Fruit fly (Drosophila melanogaster) whole organism, embryonic: ENCODE measurements around the gene His3.3A.

Experiments used
- Aef1 ChIP-seq: fragments of 200-800 bp; sonication (Bioruptor generic); IDR thresholded peaks from 3 replicates; pipeline ENCODE4 v1.3.6; 2022; ENCODE audit warnings: missing biosample characterization, missing genetic modification characterization
- CG10209 ChIP-seq: fragments of 200-800 bp; sonication (Bioruptor generic); optimal IDR thresholded peaks from 3 replicates; lab custom pipeline; 2017; ENCODE audit warnings: missing biosample characterization, mild to moderate bottlenecking, missing genetic modification characterization, missing genetic modification reagents
- CG10462 ChIP-seq: fragments of 200-800 bp; sonication (Bioruptor generic); optimal IDR thresholded peaks from 2 replicates; lab custom pipeline; 2016; ENCODE audit warnings: missing biosample characterization, missing genetic modification characterization
- CG10654 ChIP-seq: fragments of 200-800 bp; sonication (Bioruptor generic); optimal IDR thresholded peaks from 2 replicates; lab custom pipeline; 2016; ENCODE audit warnings: missing biosample characterization, missing genetic modification characterization
- CG12071 ChIP-seq: fragments of 200-800 bp; sonication (Bioruptor generic); optimal IDR thresholded peaks from 3 replicates; lab custom pipeline; 2018; ENCODE audit warnings: missing biosample characterization, mild to moderate bottlenecking, missing genetic modification characterization
- CG12942 ChIP-seq: fragments of 200-800 bp; sonication (Bioruptor generic); optimal IDR thresholded peaks from 3 replicates; lab custom pipeline; 2016; ENCODE audit warnings: missing biosample characterization, missing genetic modification characterization
- CG13296 ChIP-seq: fragments of 200-800 bp; sonication (Bioruptor generic); optimal IDR thresholded peaks from 3 replicates; lab custom pipeline; 2018; ENCODE audit warnings: missing biosample characterization, mild to moderate bottlenecking, missing genetic modification characterization
- CG13894 ChIP-seq: fragments of 200-800 bp; sonication (Bioruptor generic); optimal IDR thresholded peaks from 3 replicates; lab custom pipeline; 2018; ENCODE audit warnings: missing biosample characterization, mild to moderate bottlenecking, missing genetic modification characterization, moderate library complexity
- CG14014 ChIP-seq: fragments of 200-800 bp; sonication (Bioruptor generic); IDR thresholded peaks from 2 replicates; pipeline ENCODE4 v1.3.6; 2022; ENCODE audit warnings: missing biosample characterization, missing genetic modification characterization
- CG14965 ChIP-seq: fragments of 200-800 bp; sonication (Bioruptor generic); optimal IDR thresholded peaks from 2 replicates; lab custom pipeline; 2016; ENCODE audit warnings: missing biosample characterization, missing genetic modification characterization, borderline replicate concordance
- CG15479 ChIP-seq: fragments of 200-800 bp; sonication (Bioruptor generic); optimal IDR thresholded peaks from 3 replicates; lab custom pipeline; 2019; ENCODE audit warnings: missing biosample characterization, mild to moderate bottlenecking, missing genetic modification characterization, moderate library complexity
- CG1647 ChIP-seq: fragments of 200-800 bp; sonication (Bioruptor generic); optimal IDR thresholded peaks from 3 replicates; lab custom pipeline; 2016; ENCODE audit warnings: missing biosample characterization, missing genetic modification characterization
- CG17802 ChIP-seq: fragments of 200-800 bp; sonication (Bioruptor generic); optimal IDR thresholded peaks from 2 replicates; lab custom pipeline; 2018; ENCODE audit warnings: missing biosample characterization, mild to moderate bottlenecking, missing genetic modification characterization, moderate library complexity
- CG18476 ChIP-seq: fragments of 200-800 bp; sonication (Bioruptor generic); optimal IDR thresholded peaks from 2 replicates; lab custom pipeline; 2016; ENCODE audit warnings: missing biosample characterization, mild to moderate bottlenecking, missing genetic modification characterization
- CG2116 ChIP-seq: fragments of 200-800 bp; sonication (Bioruptor generic); optimal IDR thresholded peaks from 3 replicates; lab custom pipeline; 2018; ENCODE audit warnings: missing biosample characterization, mild to moderate bottlenecking, missing genetic modification characterization
- CG30020 ChIP-seq: fragments of 200-800 bp; optimal IDR thresholded peaks from 2 replicates; lab custom pipeline; 2019; ENCODE audit warnings: missing biosample characterization, mild to moderate bottlenecking, missing genetic modification characterization, moderate library complexity
- CG3281 ChIP-seq: fragments of 200-800 bp; sonication (Bioruptor generic); optimal IDR thresholded peaks from 3 replicates; lab custom pipeline; 2017; ENCODE audit warnings: missing biosample characterization, mild to moderate bottlenecking, missing genetic modification characterization
- CG4820 ChIP-seq: fragments of 200-800 bp; sonication (Bioruptor generic); optimal IDR thresholded peaks from 3 replicates; lab custom pipeline; 2016; ENCODE audit warnings: missing biosample characterization, missing genetic modification characterization
- CG5953 ChIP-seq: fragments of 200-800 bp; sonication (Bioruptor generic); IDR thresholded peaks from 2 replicates; pipeline ENCODE4 v1.3.6; 2022; ENCODE audit warnings: missing biosample characterization, missing genetic modification characterization
- CG7786 ChIP-seq: fragments of 200-800 bp; sonication (Bioruptor generic); optimal IDR thresholded peaks from 2 replicates; lab custom pipeline; 2016; ENCODE audit warnings: missing biosample characterization, missing genetic modification characterization
- CG8924 ChIP-seq: fragments of 200-800 bp; optimal IDR thresholded peaks from 3 replicates; lab custom pipeline; 2019; ENCODE audit warnings: missing biosample characterization, mild to moderate bottlenecking, missing genetic modification characterization, moderate library complexity
- Dfd ChIP-seq, 2 experiments: fragments of >200 bp; optimal IDR thresholded peaks; 2 replicates each; lab custom pipeline; 2017; ENCODE audit warnings: missing biosample characterization in 2 of 2, missing genetic modification characterization in 2 of 2
- Doc3 ChIP-seq: fragments of 200-800 bp; sonication (Bioruptor generic); IDR thresholded peaks from 3 replicates; pipeline ENCODE4 v1.3.6; 2022; ENCODE audit warnings: missing biosample characterization, missing genetic modification characterization; ENCODE audit not compliant: partially characterized antibody
- Gug ChIP-seq: fragments of 200-800 bp; sonication (Bioruptor generic); IDR thresholded peaks from 4 replicates; pipeline ENCODE4 v1.3.6; 2022; ENCODE audit warnings: missing biosample characterization, missing genetic modification characterization
- H15 ChIP-seq: fragments of 200-800 bp; sonication (Bioruptor generic); IDR thresholded peaks from 3 replicates; pipeline ENCODE4 v1.3.6; 2022; ENCODE audit warnings: missing biosample characterization, missing genetic modification characterization
- HLH3B ChIP-seq: fragments of 200-800 bp; sonication (Bioruptor generic); IDR thresholded peaks from 2 replicates; pipeline ENCODE4 v1.3.6; 2022; ENCODE audit warnings: missing biosample characterization, missing genetic modification characterization
- Jarid2 ChIP-seq: fragments of 200-800 bp; sonication (Bioruptor generic); optimal IDR thresholded peaks from 3 replicates; lab custom pipeline; 2017; ENCODE audit warnings: mild to moderate bottlenecking, missing biosample characterization, missing genetic modification reagents, missing genetic modification characterization
- Lim3 ChIP-seq: fragments of 200-800 bp; sonication (Bioruptor generic); IDR thresholded peaks from 2 replicates; pipeline ENCODE4 v1.3.6; 2022; ENCODE audit warnings: missing biosample characterization, missing genetic modification characterization
- NK7.1 ChIP-seq: fragments of 200-800 bp; sonication (Bioruptor generic); optimal IDR thresholded peaks from 3 replicates; lab custom pipeline; 2016; ENCODE audit warnings: missing biosample characterization, missing genetic modification characterization
- Sox102F ChIP-seq: fragments of 200-800 bp; sonication (Bioruptor generic); optimal IDR thresholded peaks from 2 replicates; lab custom pipeline; 2018; ENCODE audit warnings: missing biosample characterization, mild to moderate bottlenecking, missing genetic modification characterization, moderate library complexity
- Stat92E ChIP-seq, 3 experiments: fragments of >200 bp in 2 of 3; fragments of 200-800 bp in 1 of 3; sonication (Bioruptor generic) in 1 of 3; optimal IDR thresholded peaks; 2 replicates each; lab custom pipeline; 2017 to 2019; ENCODE audit warnings: missing biosample characterization in 3 of 3, missing genetic modification characterization in 3 of 3, mild to moderate bottlenecking in 1 of 3, moderate library complexity in 1 of 3
- Tbp ChIP-seq: fragments of >200 bp; optimal IDR thresholded peaks from 2 replicates; lab custom pipeline; 2018; ENCODE audit warnings: missing biosample characterization, missing genetic modification characterization
- Usf ChIP-seq: fragments of 200-800 bp; sonication (Bioruptor generic); optimal IDR thresholded peaks from 2 replicates; lab custom pipeline; 2017; ENCODE audit warnings: missing genotype, missing biosample characterization, missing genetic modification characterization
- cg ChIP-seq: fragments of 200-800 bp; sonication (Bioruptor generic); optimal IDR thresholded peaks from 3 replicates; lab custom pipeline; 2019; ENCODE audit warnings: missing biosample characterization, mild to moderate bottlenecking, missing genetic modification characterization, moderate library complexity
- crc ChIP-seq: fragments of 200-800 bp; sonication (Bioruptor generic); optimal IDR thresholded peaks from 2 replicates; lab custom pipeline; 2016; ENCODE audit warnings: missing biosample characterization, missing genetic modification characterization
- danr ChIP-seq: fragments of 200-800 bp; sonication (Bioruptor generic); IDR thresholded peaks from 2 replicates; pipeline ENCODE4 v1.3.6; 2022; ENCODE audit warnings: missing biosample characterization, missing genetic modification characterization
- fd3F ChIP-seq: fragments of 200-800 bp; sonication (Bioruptor generic); optimal IDR thresholded peaks from 2 replicates; lab custom pipeline; 2018; ENCODE audit warnings: missing biosample characterization, mild to moderate bottlenecking, missing genetic modification characterization, moderate library complexity
- ham ChIP-seq: fragments of 200-800 bp; sonication (Bioruptor generic); IDR thresholded peaks from 2 replicates; pipeline ENCODE4 v1.3.6; 2022; ENCODE audit warnings: missing biosample characterization, missing genetic modification characterization
- ind ChIP-seq: fragments of 200-800 bp; sonication (Bioruptor generic); optimal IDR thresholded peaks from 3 replicates; lab custom pipeline; 2016; ENCODE audit warnings: missing biosample characterization, missing genetic modification characterization
- kah ChIP-seq: fragments of 200-800 bp; sonication (Bioruptor generic); optimal IDR thresholded peaks from 2 replicates; lab custom pipeline; 2018; ENCODE audit warnings: missing biosample characterization, mild to moderate bottlenecking, missing genetic modification characterization
- ken ChIP-seq: fragments of 200-800 bp; sonication (Bioruptor generic); IDR thresholded peaks from 3 replicates; pipeline ENCODE4 v1.3.6; 2022; ENCODE audit warnings: missing biosample characterization, missing genetic modification characterization
- luna ChIP-seq: fragments of 200-800 bp; sonication (Bioruptor generic); optimal IDR thresholded peaks from 2 replicates; lab custom pipeline; 2016; ENCODE audit warnings: missing biosample characterization, missing genetic modification characterization
- nau ChIP-seq: fragments of 200-800 bp; sonication (Bioruptor generic); optimal IDR thresholded peaks from 3 replicates; lab custom pipeline; 2017; ENCODE audit warnings: missing biosample characterization, mild to moderate bottlenecking, missing genetic modification characterization, missing genetic modification reagents
- scrt ChIP-seq: fragments of 200-800 bp; sonication (Bioruptor generic); optimal IDR thresholded peaks from 2 replicates; lab custom pipeline; 2018; ENCODE audit warnings: missing biosample characterization, mild to moderate bottlenecking, missing genetic modification characterization, moderate library complexity
- shn ChIP-seq: fragments of 200-800 bp; sonication (Bioruptor generic); optimal IDR thresholded peaks from 3 replicates; lab custom pipeline; 2016; ENCODE audit warnings: missing biosample characterization, missing genetic modification characterization
- ssp ChIP-seq: fragments of 200-800 bp; sonication (Bioruptor generic); IDR thresholded peaks from 2 replicates; pipeline ENCODE4 v1.3.6; 2022; ENCODE audit warnings: missing biosample characterization, missing genetic modification characterization
- toy ChIP-seq: fragments of 200-800 bp; sonication (Bioruptor generic); IDR thresholded peaks from 2 replicates; pipeline ENCODE4 v1.3.6; 2022; ENCODE audit warnings: missing biosample characterization, missing genetic modification characterization
- tup ChIP-seq: fragments of 200-800 bp; sonication (Bioruptor generic); optimal IDR thresholded peaks from 2 replicates; lab custom pipeline; 2016; ENCODE audit warnings: missing biosample characterization, mild to moderate bottlenecking, missing genetic modification characterization, moderate library complexity
- vnd ChIP-seq: fragments of 200-800 bp; sonication (Bioruptor generic); IDR thresholded peaks from 3 replicates; pipeline ENCODE4 v1.3.6; 2022; ENCODE audit warnings: missing biosample characterization, missing genetic modification characterization; ENCODE audit not compliant: partially characterized antibody

Gene His3.3A

DNA sequence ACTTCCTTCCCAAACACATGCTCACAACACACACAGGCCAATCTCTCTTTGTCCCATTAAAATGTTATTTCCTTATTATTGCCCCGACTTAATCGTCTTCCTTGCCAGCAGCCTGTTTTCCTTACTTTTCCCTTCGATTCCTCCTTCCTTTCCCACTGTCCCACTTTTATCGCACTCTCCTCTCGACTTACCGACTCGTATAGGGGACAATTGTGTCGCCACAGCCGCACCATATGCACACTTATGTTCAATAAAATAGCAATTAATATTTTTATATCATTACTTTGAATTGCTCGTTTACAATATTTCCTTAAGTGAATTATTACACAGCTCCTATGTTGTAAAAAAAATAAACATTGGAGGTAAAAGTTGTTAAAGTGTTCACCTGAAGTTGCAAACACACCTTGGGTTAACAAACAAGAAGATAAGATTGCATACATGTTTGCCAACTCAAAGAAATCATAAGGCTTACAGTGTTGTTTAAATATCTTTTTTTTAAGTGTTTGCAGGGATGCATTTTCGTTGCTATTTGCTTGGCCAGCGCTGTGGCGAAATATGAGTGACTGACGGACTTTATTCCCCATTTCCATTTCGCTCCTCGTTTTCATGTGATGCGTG is 32.2 kb downstream of the His3.3A start (continued):
- TF ChIP-seq Usf (GFP tag; lab: Kevin White, UChicago): peak; percentile 39
- no peak for TF ChIP-seq cg (GFP tag; lab: Kevin White, UChicago)
- TF ChIP-seq toy (GFP tag; lab: Robert Waterston, UW): no peak
- peak; percentile 84 for TF ChIP-seq CG3281
- TF ChIP-seq crc (GFP tag; lab: Kevin White, UChicago): peak; percentile 43
- peak; percentile 16 for TF ChIP-seq NK7.1 (GFP tag; lab: Kevin White, UChicago)
- peak; percentile 53 for TF ChIP-seq HLH3B (GFP tag; lab: Robert Waterston, UW)
- peak; percentile 42; the same call in 1 of the 2 replicates for TF ChIP-seq danr (GFP tag; lab: Robert Waterston, UW)
- no peak for TF ChIP-seq vnd (GFP tag; lab: Robert Waterston, UW)
- TF ChIP-seq H15: peak; percentile 56; the same call in 2 of the 3 replicates
- TF ChIP-seq tup (GFP tag; lab: Kevin White, UChicago): peak; percentile 15
- TF ChIP-seq CG10654: peak; percentile 60
- peak; percentile 61 for TF ChIP-seq fd3F
- TF ChIP-seq CG12942: peak; percentile 59
- no peak for TF ChIP-seq Tbp (GFP tag; lab: Kevin White, UChicago)
- 0 out of 3 replicates have a peak, but pooled peaks have one; percentile 33 for TF ChIP-seq ken (GFP tag; lab: Robert Waterston, UW)
- peak; percentile 68 for TF ChIP-seq scrt (GFP tag; lab: Kevin White, UChicago)
- TF ChIP-seq CG10209 (GFP tag; lab: Kevin White, UChicago): peak; percentile 85
- no peak for TF ChIP-seq ham (GFP tag; lab: Robert Waterston, UW)
- peak; percentile 86 for TF ChIP-seq CG8924 (tag; lab: Kevin White, UChicago)
- peak; percentile 82 for TF ChIP-seq CG1647
- TF ChIP-seq Gug (GFP tag; lab: Robert Waterston, UW): peak; percentile 41; the same call in 1 of the 4 replicates
- no peak for TF ChIP-seq luna (GFP tag; lab: Kevin White, UChicago)
- peak; percentile 68 for TF ChIP-seq kah
- peak; percentile 86 for TF ChIP-seq nau (GFP tag; lab: Kevin White, UChicago)
- TF ChIP-seq Doc3 (GFP tag; lab: Robert Waterston, UW): no peak
- no peak; the same call in 1 of the 2 replicates for TF ChIP-seq ssp (GFP tag; lab: Robert Waterston, UW)
- peak; percentile 53 for TF ChIP-seq Jarid2
- peak; percentile 4 for TF ChIP-seq CG13894 (tag; lab: Kevin White, UChicago)
- peak; percentile 64 for TF ChIP-seq CG14014 (GFP tag; lab: Robert Waterston, UW)
- TF ChIP-seq CG2116 (GFP tag; lab: Kevin White, UChicago): peak; percentile 54
- peak; percentile 85 for TF ChIP-seq CG13296
- TF ChIP-seq CG30020 (tag; lab: Kevin White, UChicago): peak; percentile 15
- peak; percentile 14 for TF ChIP-seq CG14965 (GFP tag; lab: Kevin White, UChicago)
- TF ChIP-seq shn (GFP tag; lab: Kevin White, UChicago): peak; percentile 51
- peak; percentile 68 for TF ChIP-seq ind (GFP tag; lab: Kevin White, UChicago)
- TF ChIP-seq CG15479 (GFP tag; lab: Kevin White, UChicago): peak; percentile 22
- TF ChIP-seq CG12071 (GFP tag; lab: Kevin White, UChicago): peak; percentile 75
- peak; percentile 57 for TF ChIP-seq CG18476 (GFP tag; lab: Kevin White, UChicago)
- TF ChIP-seq Stat92E (GFP tag; optimal IDR thresholded peaks at IDR 0.05; lab: Kevin White, UChicago): no peak
- peak; percentile 34 for TF ChIP-seq CG17802 (tag; lab: Kevin White, UChicago)
- TF ChIP-seq CG7786 (GFP tag; lab: Kevin White, UChicago): peak; percentile 60
- TF ChIP-seq CG5953 (GFP tag; lab: Robert Waterston, UW): peak; percentile 60; the same call in 1 of the 2 replicates
- TF ChIP-seq Aef1: peak; percentile 49; the same call in 2 of the 3 replicates
- no peak for TF ChIP-seq Dfd (GFP tag; optimal IDR thresholded peaks at IDR 0.05; lab: Kevin White, UChicago)
- TF ChIP-seq CG4820: peak; percentile 56
- peak; percentile 41 for TF ChIP-seq CG10462 (GFP tag; lab: Kevin White, UChicago)
- no peak for TF ChIP-seq Lim3
- TF ChIP-seq Sox102F: peak; percentile 88
